Worm (Caenorhabditis elegans) whole organism, late embryonic: ENCODE measurements around the gene D1025.1.

ENCODE experiments used
- C38D4.7 ChIP-seq: fragments of 200-800 bp; sonication (Bioruptor generic); optimal IDR thresholded peaks from 2 replicates; lab custom pipeline; 2018; ENCODE audit warnings: mild to moderate bottlenecking, missing genetic modification characterization, moderate library complexity, missing compliant biosample characterization
- K02D7.2 ChIP-seq: sonication (generic microtip); optimal IDR thresholded peaks from 2 replicates; lab custom pipeline; 2017; ENCODE audit warnings: mild to moderate bottlenecking, missing genetic modification characterization, missing compliant biosample characterization
- ama-1 ChIP-seq: fragments of 150-350 bp; optimal IDR thresholded peaks from 2 replicates; lab custom pipeline; 2014
- ceh-14 ChIP-seq: sonication (generic microtip); optimal IDR thresholded peaks from 2 replicates; lab custom pipeline; 2016; ENCODE audit warnings: missing genotype, missing genetic modification characterization, missing compliant biosample characterization
- ceh-18 ChIP-seq: sonication (generic microtip); optimal IDR thresholded peaks from 2 replicates; lab custom pipeline; 2016; ENCODE audit warnings: missing genetic modification characterization, missing compliant biosample characterization
- ceh-19 ChIP-seq: fragments of 200-800 bp; sonication (Bioruptor generic); optimal IDR thresholded peaks from 2 replicates; lab custom pipeline; 2018; ENCODE audit warnings: mild to moderate bottlenecking, missing genetic modification characterization, missing compliant biosample characterization
- ceh-22 ChIP-seq: sonication (generic microtip); optimal IDR thresholded peaks from 2 replicates; lab custom pipeline; 2017; ENCODE audit warnings: missing biosample characterization, missing genetic modification characterization
- ceh-34 ChIP-seq: sonication (generic microtip); optimal IDR thresholded peaks from 2 replicates; lab custom pipeline; 2016; ENCODE audit warnings: mild to moderate bottlenecking, missing genetic modification characterization, missing compliant biosample characterization
- ceh-45 ChIP-seq: fragments of 200-800 bp; sonication (Bioruptor generic); IDR thresholded peaks from 2 replicates; pipeline ENCODE4 v1.3.6; 2022; ENCODE audit warnings: missing genetic modification reagents, missing genetic modification characterization, missing compliant biosample characterization
- ceh-48 ChIP-seq: sonication (generic microtip); optimal IDR thresholded peaks from 2 replicates; lab custom pipeline; 2016; ENCODE audit warnings: missing genetic modification characterization, inconsistent platforms, missing compliant biosample characterization
- ceh-9 ChIP-seq: sonication (generic microtip); optimal IDR thresholded peaks from 2 replicates; lab custom pipeline; 2016; ENCODE audit warnings: mild to moderate bottlenecking, missing genetic modification characterization, inconsistent platforms, missing compliant biosample characterization
- dmd-4 ChIP-seq: sonication (generic microtip); optimal IDR thresholded peaks from 2 replicates; lab custom pipeline; 2016; ENCODE audit warnings: borderline replicate concordance, missing genetic modification characterization, missing compliant biosample characterization
- dve-1 ChIP-seq: sonication (generic microtip); optimal IDR thresholded peaks from 2 replicates; lab custom pipeline; 2017; ENCODE audit warnings: antibody characterized with exemption, mild to moderate bottlenecking, missing genetic modification characterization, missing compliant biosample characterization
- elt-2 ChIP-seq: sonication (generic microtip); optimal IDR thresholded peaks from 2 replicates; lab custom pipeline; 2016; ENCODE audit warnings: missing genetic modification reagents, missing genetic modification characterization, missing compliant biosample characterization
- elt-4 ChIP-seq: sonication (generic microtip); optimal IDR thresholded peaks from 2 replicates; lab custom pipeline; 2016; ENCODE audit warnings: missing genetic modification characterization, missing compliant biosample characterization
- ets-4 ChIP-seq: sonication (generic microtip); optimal IDR thresholded peaks from 2 replicates; lab custom pipeline; 2016; ENCODE audit warnings: missing genetic modification characterization, missing compliant biosample characterization
- eyg-1 ChIP-seq: sonication (generic microtip); optimal IDR thresholded peaks from 2 replicates; lab custom pipeline; 2016; ENCODE audit warnings: missing genotype, missing genetic modification characterization, missing compliant biosample characterization
- fax-1 ChIP-seq: sonication (generic microtip); optimal IDR thresholded peaks from 2 replicates; lab custom pipeline; 2016; ENCODE audit warnings: missing genotype, missing genetic modification characterization, missing compliant biosample characterization
- hlh-13 ChIP-seq: fragments of 200-800 bp; sonication (Bioruptor generic); optimal IDR thresholded peaks from 2 replicates; lab custom pipeline; 2018; ENCODE audit warnings: mild to moderate bottlenecking, missing genetic modification characterization, missing compliant biosample characterization
- hlh-15 ChIP-seq: sonication (generic microtip); optimal IDR thresholded peaks from 2 replicates; lab custom pipeline; 2016; ENCODE audit warnings: missing genetic modification characterization, missing compliant biosample characterization
- hlh-30 ChIP-seq: sonication (generic microtip); optimal IDR thresholded peaks from 2 replicates; lab custom pipeline; 2017; ENCODE audit warnings: antibody characterized with exemption, missing genetic modification characterization, missing compliant biosample characterization; ENCODE audit not compliant: insufficient read depth
- lim-6 ChIP-seq: sonication (generic microtip); optimal IDR thresholded peaks from 2 replicates; lab custom pipeline; 2016; ENCODE audit warnings: missing genetic modification characterization, missing compliant biosample characterization
- nfya-1 ChIP-seq: sonication (generic microtip); optimal IDR thresholded peaks from 2 replicates; lab custom pipeline; 2017; ENCODE audit warnings: missing genetic modification characterization, mild to moderate bottlenecking, missing compliant biosample characterization, antibody characterized with exemption, moderate library complexity
- nhr-11 ChIP-seq: fragments of 150-350 bp; optimal IDR thresholded peaks from 2 replicates; lab custom pipeline; 2014; ENCODE audit warnings: missing biosample characterization, missing genetic modification characterization
- pag-3 ChIP-seq: sonication (generic microtip); optimal IDR thresholded peaks from 2 replicates; lab custom pipeline; 2016; ENCODE audit warnings: missing compliant biosample characterization, missing genetic modification characterization, borderline replicate concordance
- pat-9 ChIP-seq: fragments of 200-800 bp; sonication (Bioruptor generic); optimal IDR thresholded peaks from 2 replicates; lab custom pipeline; 2018; ENCODE audit warnings: mild to moderate bottlenecking, missing genetic modification characterization, moderate library complexity, missing compliant biosample characterization
- pros-1 ChIP-seq: fragments of 150-350 bp; optimal IDR thresholded peaks from 2 replicates; lab custom pipeline; 2014; ENCODE audit warnings: missing biosample characterization, missing genetic modification reagents, missing genetic modification characterization
- ref-2 ChIP-seq: sonication (generic microtip); optimal IDR thresholded peaks from 2 replicates; lab custom pipeline; 2016; ENCODE audit warnings: missing genetic modification characterization, missing compliant biosample characterization
- sdc-2 ChIP-seq: sonication (generic microtip); optimal IDR thresholded peaks from 2 replicates; lab custom pipeline; 2016; ENCODE audit warnings: missing genotype, missing genetic modification characterization, missing compliant biosample characterization
- sox-2 ChIP-seq: fragments of 200-800 bp; sonication (Bioruptor generic); IDR thresholded peaks from 2 replicates; pipeline ENCODE4 v1.3.6; 2022; ENCODE audit warnings: missing genetic modification reagents, missing genetic modification characterization, missing compliant biosample characterization
- sox-4 ChIP-seq: sonication (generic microtip); optimal IDR thresholded peaks from 2 replicates; lab custom pipeline; 2017; ENCODE audit warnings: mild to moderate bottlenecking, missing genetic modification characterization, inconsistent platforms, missing compliant biosample characterization
- tbx-2 ChIP-seq: sonication (generic microtip); optimal IDR thresholded peaks from 2 replicates; lab custom pipeline; 2016; ENCODE audit warnings: missing genetic modification characterization, missing compliant biosample characterization
- ttx-3 ChIP-seq: sonication (generic microtip); optimal IDR thresholded peaks from 2 replicates; lab custom pipeline; 2016; ENCODE audit warnings: missing genetic modification reagents, missing genetic modification characterization, missing compliant biosample characterization
- unc-3 ChIP-seq, 2 experiments: fragments of 200-800 bp in 1 of 2; sonication (Bioruptor generic) in 1 of 2; sonication (generic microtip) in 1 of 2; conservative IDR thresholded peaks in 1 of 2; optimal IDR thresholded peaks in 1 of 2; 2 replicates each; pipeline versions ENCODE4 v1.3.6 to Lab custom; 2016 to 2022; ENCODE audit warnings: missing compliant biosample characterization in 2 of 2, missing genetic modification characterization in 2 of 2, missing genetic modification reagents in 1 of 2
- unc-42 ChIP-seq: sonication (generic microtip); optimal IDR thresholded peaks from 2 replicates; lab custom pipeline; 2016; ENCODE audit warnings: missing genotype, missing genetic modification characterization, missing compliant biosample characterization
- unc-55 ChIP-seq: sonication (generic microtip); optimal IDR thresholded peaks from 2 replicates; lab custom pipeline; 2017; ENCODE audit warnings: missing biosample characterization, missing genetic modification reagents, missing genetic modification characterization
- zip-5 ChIP-seq: sonication (generic microtip); optimal IDR thresholded peaks from 2 replicates; lab custom pipeline; 2016; ENCODE audit warnings: missing genetic modification characterization, missing compliant biosample characterization
- ztf-16 ChIP-seq: sonication (generic microtip); optimal IDR thresholded peaks from 2 replicates; lab custom pipeline; 2017; ENCODE audit warnings: missing genetic modification characterization, missing compliant biosample characterization

D1025.1 gene

DNA sequence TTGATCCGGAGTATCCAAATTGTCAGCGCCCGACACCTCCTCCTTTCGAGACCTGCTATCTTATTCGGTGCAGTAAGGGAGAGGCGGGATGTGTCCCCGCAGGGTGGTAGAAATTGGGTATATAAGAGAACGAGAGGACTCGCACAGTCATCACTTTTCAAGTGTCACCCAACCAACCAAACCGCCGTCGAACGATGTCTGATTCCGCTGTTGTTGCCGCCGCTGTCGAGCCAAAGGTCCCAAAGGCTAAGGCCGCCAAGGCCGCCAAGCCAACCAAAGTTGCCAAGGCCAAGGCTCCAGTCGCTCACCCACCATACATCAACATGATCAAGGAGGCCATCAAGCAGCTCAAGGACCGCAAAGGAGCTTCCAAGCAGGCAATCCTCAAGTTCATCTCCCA lies 30.6 kb upstream of the D1025.1 start, which contains the start of gene his-24 (continued):
- TF ChIP-seq sox-4 (tag; lab: Kevin White, UChicago) (no peak), tbx-2 (tag; lab: Kevin White, UChicago) (peak; percentile 43), hlh-30 (tag; lab: Kevin White, UChicago) (no peak), C38D4.7 (GFP tag; lab: Kevin White, UChicago) (no peak), ceh-45 (GFP tag; lab: Robert Waterston, UW) (0 out of 2 replicates have a peak, but pooled peaks have one; percentile 48), ceh-34 (peak; percentile 53), ceh-9 (no peak), unc-55 (GFP tag; lab: Kevin White, UChicago) (peak; percentile 75), ceh-19 (GFP tag; lab: Kevin White, UChicago) (peak; percentile 13), ceh-18 (tag; lab: Kevin White, UChicago) (peak; percentile 63), pros-1 (tag; lab: Kevin White, UChicago) (peak; percentile 6)

DNA sequence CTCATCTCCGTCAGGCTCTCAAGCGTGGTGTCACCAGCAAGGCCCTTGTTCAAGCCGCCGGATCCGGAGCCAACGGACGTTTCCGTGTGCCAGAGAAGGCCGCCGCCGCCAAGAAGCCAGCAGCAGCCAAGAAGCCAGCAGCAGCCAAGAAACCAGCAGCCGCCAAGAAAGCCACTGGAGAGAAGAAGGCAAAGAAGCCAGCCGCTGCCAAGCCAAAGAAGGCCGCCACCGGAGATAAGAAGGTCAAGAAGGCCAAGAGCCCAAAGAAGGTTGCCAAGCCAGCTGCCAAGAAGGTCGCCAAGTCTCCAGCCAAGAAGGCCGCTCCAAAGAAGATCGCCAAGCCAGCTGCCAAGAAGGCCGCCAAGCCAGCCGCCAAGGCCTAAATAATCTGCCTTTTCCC lies 30.1 kb upstream of the D1025.1 start:
- TF ChIP-seq hlh-15 (tag; lab: Kevin White, UChicago) = no peak
- peak; percentile 49 for TF ChIP-seq elt-4 (tag; lab: Kevin White, UChicago)

DNA sequence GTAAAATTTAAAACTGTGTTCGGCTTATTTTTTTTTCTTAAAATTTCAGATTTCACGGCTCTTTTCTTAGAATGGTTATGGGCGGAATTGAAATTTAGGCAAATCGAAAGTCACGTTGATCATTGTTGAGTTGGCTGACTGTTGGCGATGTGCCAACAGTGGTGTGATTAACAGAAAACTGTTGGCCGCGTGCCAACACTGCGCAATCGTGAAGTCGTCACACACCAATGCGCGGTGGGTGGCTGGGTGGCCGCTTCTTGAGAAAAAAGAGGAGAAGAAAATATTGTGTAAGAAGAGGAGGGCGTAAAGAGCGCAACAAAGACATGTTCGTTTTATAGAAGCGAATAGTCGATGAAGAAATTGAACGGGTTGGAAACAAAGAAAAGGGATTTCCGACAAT lies 29.5 kb upstream of the D1025.1 start:
- TF ChIP-seq sox-2 (peak; percentile 55; the same call in 1 of the 2 replicates), hlh-13 (GFP tag; lab: Kevin White, UChicago) (no peak), pag-3 (tag; lab: Kevin White, UChicago) (no peak), K02D7.2 (tag; lab: Kevin White, UChicago) (no peak), ceh-48 (tag; lab: Kevin White, UChicago) (no peak), pat-9 (tag; lab: Kevin White, UChicago) (no peak), zip-5 (tag; lab: Kevin White, UChicago) (no peak), tbx-2 (tag; lab: Kevin White, UChicago) (no peak), dve-1 (tag; lab: Kevin White, UChicago) (no peak), lim-6 (tag; lab: Kevin White, UChicago) (no peak), ref-2 (tag; lab: Kevin White, UChicago) (peak; percentile 38), elt-2 (peak; percentile 13), fax-1 (tag; lab: Kevin White, UChicago) (no peak), sdc-2 (tag; lab: Kevin White, UChicago) (peak; percentile 59), nhr-11 (tag; lab: Kevin White, UChicago) (no peak), nfya-1 (tag; lab: Kevin White, UChicago) (peak; percentile 16), ceh-22 (tag; lab: Kevin White, UChicago) (no peak), unc-3 (GFP tag; conservative IDR thresholded peaks at IDR 0.05; lab: Robert Waterston, UW) (no peak), unc-3 (tag; optimal IDR thresholded peaks at IDR 0.05; lab: Kevin White, UChicago) (no peak), ztf-16 (tag; lab: Kevin White, UChicago) (no peak), ama-1 (peak; percentile 68), ceh-14 (no peak), sox-4 (tag; lab: Kevin White, UChicago) (no peak), eyg-1 (tag; lab: Kevin White, UChicago) (no peak), unc-42 (tag; lab: Kevin White, UChicago) (peak; percentile 3), ttx-3 (tag; lab: Kevin White, UChicago) (no peak), ets-4 (tag; lab: Kevin White, UChicago) (no peak), pros-1 (tag; lab: Kevin White, UChicago) (no peak), dmd-4 (peak; percentile 14)
